Worm (Caenorhabditis elegans) whole organism, L4 larva: ENCODE measurements around the gene Y102A11A.1.

Experiments
- D1046.2 ChIP-seq: fragments of 200-800 bp; sonication (Bioruptor generic); IDR thresholded peaks from 2 replicates; pipeline ENCODE4 v1.3.6; 2022; ENCODE audit warnings: missing genetic modification characterization, missing compliant biosample characterization
- F10B5.3 ChIP-seq: sonication (generic microtip); optimal IDR thresholded peaks from 2 replicates; lab custom pipeline; 2016; ENCODE audit warnings: mild to moderate bottlenecking, missing genetic modification characterization, missing compliant biosample characterization
- F26F4.8 ChIP-seq: fragments of 200-800 bp; sonication (Bioruptor generic); conservative IDR thresholded peaks from 2 replicates; pipeline ENCODE4 v1.3.6; 2022; ENCODE audit warnings: missing genetic modification characterization, missing compliant biosample characterization
- Y105C5A.15 ChIP-seq: fragments of 200-800 bp; sonication (Bioruptor generic); IDR thresholded peaks from 2 replicates; pipeline ENCODE4 v1.3.6; 2022; ENCODE audit warnings: missing genetic modification characterization, missing compliant biosample characterization
- Y48G9A.11 ChIP-seq: fragments of 200-800 bp; sonication (Bioruptor generic); IDR thresholded peaks from 2 replicates; pipeline ENCODE4 v1.3.6; 2022; ENCODE audit warnings: missing genetic modification reagents, missing genetic modification characterization, missing compliant biosample characterization
- Y5F2A.4 ChIP-seq: fragments of 200-800 bp; sonication (Bioruptor generic); optimal IDR thresholded peaks from 2 replicates; lab custom pipeline; 2018; ENCODE audit warnings: mild to moderate bottlenecking, missing genetic modification characterization, missing compliant biosample characterization
- ZK337.2 ChIP-seq: fragments of 200-800 bp; sonication (Bioruptor generic); IDR thresholded peaks from 2 replicates; pipeline ENCODE4 v1.3.6; 2022; ENCODE audit warnings: missing genetic modification reagents, missing genetic modification characterization, missing compliant biosample characterization
- aha-1 ChIP-seq: fragments of 150-350 bp; peaks from one replicate; lab custom pipeline; 2014; ENCODE audit warnings: missing biosample characterization, missing genetic modification characterization
- ama-1 ChIP-seq: fragments of 150-350 bp; optimal IDR thresholded peaks from 2 replicates; lab custom pipeline; 2014; ENCODE audit warnings: inconsistent platforms, mixed read lengths
- ceh-28 ChIP-seq: fragments of 150-350 bp; optimal IDR thresholded peaks from 2 replicates; lab custom pipeline; 2014; ENCODE audit warnings: missing biosample characterization, missing genetic modification reagents, missing genetic modification characterization
- ceh-32 ChIP-seq: sonication (generic microtip); optimal IDR thresholded peaks from 2 replicates; lab custom pipeline; 2016; ENCODE audit warnings: mild to moderate bottlenecking, missing genetic modification characterization, missing compliant biosample characterization; ENCODE audit not compliant: poor library complexity
- ceh-62 ChIP-seq: sonication (generic microtip); optimal IDR thresholded peaks from 2 replicates; lab custom pipeline; 2017; ENCODE audit warnings: missing biosample characterization, missing genetic modification characterization
- ces-1 ChIP-seq: fragments of 150-350 bp; sonication (generic microtip); optimal IDR thresholded peaks from 4 replicates; lab custom pipeline; 2014; ENCODE audit warnings: missing biosample characterization, missing genetic modification reagents, missing genetic modification characterization
- ctbp-1 ChIP-seq: fragments of 200-800 bp; sonication (Bioruptor generic); IDR thresholded peaks from 2 replicates; pipeline ENCODE4 v1.3.6; 2022; ENCODE audit warnings: missing genetic modification reagents, missing genetic modification characterization, missing compliant biosample characterization
- daf-16 ChIP-seq, 3 experiments: sonication (generic microtip); optimal IDR thresholded peaks; 2 replicates each; lab custom pipeline; 2016 to 2017; ENCODE audit warnings: missing genetic modification characterization in 3 of 3, missing genetic modification reagents in 3 of 3, mild to moderate bottlenecking in 2 of 3, missing compliant biosample characterization in 2 of 3, missing biosample characterization in 1 of 3, moderate library complexity in 1 of 3
- daf-8 ChIP-seq: fragments of 200-800 bp; sonication (Bioruptor generic); IDR thresholded peaks from 2 replicates; pipeline ENCODE4 v1.3.6; 2022; ENCODE audit warnings: missing genetic modification characterization, missing compliant biosample characterization
- dmd-8 ChIP-seq: fragments of 200-800 bp; sonication (Bioruptor generic); IDR thresholded peaks from 2 replicates; pipeline ENCODE4 v1.3.6; 2022; ENCODE audit warnings: missing genetic modification characterization, missing compliant biosample characterization
- dpl-1 ChIP-seq: fragments of 150-350 bp; optimal IDR thresholded peaks from 2 replicates; lab custom pipeline; 2014; ENCODE audit warnings: missing biosample characterization, missing genetic modification reagents, missing genetic modification characterization
- egl-27 ChIP-seq: sonication (generic microtip); optimal IDR thresholded peaks from 3 replicates; lab custom pipeline; 2017; ENCODE audit warnings: missing biosample characterization, missing genetic modification reagents, missing genetic modification characterization
- gei-8 ChIP-seq: fragments of 200-800 bp; sonication (Bioruptor generic); optimal IDR thresholded peaks from 2 replicates; lab custom pipeline; 2018; ENCODE audit warnings: mild to moderate bottlenecking, missing genetic modification characterization, missing compliant biosample characterization
- hif-1 ChIP-seq, 2 experiments: sonication (generic microtip); optimal IDR thresholded peaks; 2 replicates each; lab custom pipeline; 2016 to 2017; ENCODE audit warnings: missing compliant biosample characterization in 2 of 2, missing genetic modification characterization in 2 of 2, missing genetic modification reagents in 2 of 2, missing genotype in 2 of 2, mild to moderate bottlenecking in 1 of 2
- hlh-11 ChIP-seq: fragments of 200-800 bp; sonication (Bioruptor generic); optimal IDR thresholded peaks from 2 replicates; lab custom pipeline; 2018; ENCODE audit warnings: mild to moderate bottlenecking, missing genetic modification characterization, missing compliant biosample characterization
- lin-1 ChIP-seq: fragments of 200-800 bp; sonication (Bioruptor generic); IDR thresholded peaks from 2 replicates; pipeline ENCODE4 v1.3.6; 2022; ENCODE audit warnings: missing genetic modification reagents, missing genetic modification characterization, missing compliant biosample characterization
- lin-13 ChIP-seq: fragments of 150-350 bp; optimal IDR thresholded peaks from 2 replicates; lab custom pipeline; 2014; ENCODE audit warnings: missing biosample characterization, missing genetic modification reagents, missing genetic modification characterization
- lin-38 ChIP-seq: fragments of 200-800 bp; sonication (Bioruptor generic); IDR thresholded peaks from 2 replicates; pipeline ENCODE4 v1.3.6; 2022; ENCODE audit warnings: missing genetic modification reagents, missing genetic modification characterization, missing compliant biosample characterization
- lin-39 ChIP-seq: fragments of 150-350 bp; optimal IDR thresholded peaks from 2 replicates; lab custom pipeline; 2014; ENCODE audit warnings: missing biosample characterization, missing genetic modification reagents, missing genetic modification characterization
- lir-3 ChIP-seq: sonication (generic microtip); optimal IDR thresholded peaks from 2 replicates; lab custom pipeline; 2016; ENCODE audit warnings: mild to moderate bottlenecking, missing genetic modification characterization, missing compliant biosample characterization
- mdl-1 ChIP-seq, 2 experiments: fragments of 150-350 bp in 1 of 2; sonication (generic microtip) in 1 of 2; optimal IDR thresholded peaks; 2 replicates each; lab custom pipeline; 2014 to 2017; ENCODE audit warnings: missing biosample characterization in 2 of 2, missing genetic modification characterization in 2 of 2
- mes-2 ChIP-seq: sonication (generic microtip); optimal IDR thresholded peaks from 2 replicates; lab custom pipeline; 2016; ENCODE audit warnings: missing genotype, mild to moderate bottlenecking, missing genetic modification characterization, missing compliant biosample characterization; ENCODE audit not compliant: poor library complexity, severe bottlenecking
- mxl-2 ChIP-seq: fragments of 200-800 bp; sonication (Bioruptor generic); conservative IDR thresholded peaks from 2 replicates; pipeline ENCODE4 v1.3.6; 2022; ENCODE audit warnings: missing genetic modification reagents, missing genetic modification characterization, missing compliant biosample characterization
- nhr-102 ChIP-seq: sonication (generic microtip); optimal IDR thresholded peaks from 2 replicates; lab custom pipeline; 2016; ENCODE audit warnings: mild to moderate bottlenecking, missing genetic modification characterization, moderate library complexity, missing compliant biosample characterization
- nhr-237 ChIP-seq: sonication (generic microtip); optimal IDR thresholded peaks from 2 replicates; lab custom pipeline; 2017; ENCODE audit warnings: missing biosample characterization, missing genetic modification characterization
- nhr-25 ChIP-seq: sonication (generic microtip); optimal IDR thresholded peaks from 2 replicates; lab custom pipeline; 2017; ENCODE audit warnings: missing genetic modification characterization, mild to moderate bottlenecking, missing compliant biosample characterization, antibody characterized with exemption, moderate library complexity, borderline replicate concordance; ENCODE audit not compliant: insufficient read depth
- nhr-41 ChIP-seq: fragments of 200-800 bp; sonication (Bioruptor generic); IDR thresholded peaks from 2 replicates; pipeline ENCODE4 v1.3.6; 2022; ENCODE audit warnings: missing genetic modification reagents, missing genetic modification characterization, missing compliant biosample characterization
- nhr-48 ChIP-seq: sonication (generic microtip); optimal IDR thresholded peaks from 2 replicates; lab custom pipeline; 2016; ENCODE audit warnings: mild to moderate bottlenecking, missing genetic modification characterization, missing compliant biosample characterization
- nhr-76 ChIP-seq: fragments of 150-350 bp; optimal IDR thresholded peaks from 2 replicates; lab custom pipeline; 2014; ENCODE audit warnings: missing biosample characterization, missing genetic modification characterization
- nhr-77 ChIP-seq: fragments of 150-350 bp; optimal IDR thresholded peaks from 2 replicates; lab custom pipeline; 2014; ENCODE audit warnings: missing biosample characterization, missing genetic modification characterization
- saeg-2 ChIP-seq: fragments of 200-800 bp; sonication (Bioruptor generic); IDR thresholded peaks from 2 replicates; pipeline ENCODE4 v1.3.6; 2022; ENCODE audit warnings: missing genetic modification reagents, missing genetic modification characterization, missing compliant biosample characterization
- set-16 ChIP-seq: fragments of 200-800 bp; sonication (Bioruptor generic); IDR thresholded peaks from 2 replicates; pipeline ENCODE4 v1.3.6; 2022; ENCODE audit warnings: missing genetic modification reagents, missing genetic modification characterization, missing compliant biosample characterization
- skn-1 ChIP-seq: fragments of 150-350 bp; optimal IDR thresholded peaks from 2 replicates; lab custom pipeline; 2014; ENCODE audit warnings: missing biosample characterization, missing genetic modification characterization
- snpc-1.2 ChIP-seq: fragments of 200-800 bp; sonication (Bioruptor generic); IDR thresholded peaks from 2 replicates; pipeline ENCODE4 v1.3.6; 2022; ENCODE audit warnings: missing genetic modification reagents, missing genetic modification characterization, missing compliant biosample characterization
- snpc-4 ChIP-seq: fragments of 150-350 bp; optimal IDR thresholded peaks from 2 replicates; lab custom pipeline; 2014; ENCODE audit warnings: missing biosample characterization, missing genetic modification characterization
- spr-1 ChIP-seq: sonication (generic microtip); optimal IDR thresholded peaks from 2 replicates; lab custom pipeline; 2016; ENCODE audit warnings: mild to moderate bottlenecking, missing genetic modification characterization, missing compliant biosample characterization
- spr-3 ChIP-seq: fragments of 200-800 bp; sonication (Bioruptor generic); optimal IDR thresholded peaks from 2 replicates; lab custom pipeline; 2018; ENCODE audit warnings: mild to moderate bottlenecking, missing genetic modification characterization, missing compliant biosample characterization
- unc-130 ChIP-seq: sonication (generic microtip); optimal IDR thresholded peaks from 2 replicates; lab custom pipeline; 2016; ENCODE audit warnings: missing genetic modification reagents, missing genetic modification characterization, missing compliant biosample characterization
- unc-39 ChIP-seq: sonication (generic microtip); optimal IDR thresholded peaks from 2 replicates; lab custom pipeline; 2017; ENCODE audit warnings: missing biosample characterization, missing genetic modification characterization
- unc-62 ChIP-seq, 3 experiments: fragments of 150-350 bp in 1 of 3; sonication (generic microtip); optimal IDR thresholded peaks in 2 of 3; peaks in 1 of 3; 1 replicate in 1 of 3; 2 replicates in 2 of 3; lab custom pipeline; 2014 to 2017; ENCODE audit warnings: missing biosample characterization in 3 of 3, missing genetic modification characterization in 3 of 3, missing genetic modification reagents in 3 of 3, missing genotype in 1 of 3
- zag-1 ChIP-seq: fragments of 150-350 bp; optimal IDR thresholded peaks from 2 replicates; lab custom pipeline; 2014; ENCODE audit warnings: missing biosample characterization, missing genetic modification characterization
- zfp-3 ChIP-seq: fragments of 200-800 bp; sonication (Bioruptor generic); conservative IDR thresholded peaks from 2 replicates; pipeline ENCODE4 v1.3.6; 2022; ENCODE audit warnings: missing genetic modification reagents, missing genetic modification characterization, missing compliant biosample characterization
- zip-2 ChIP-seq: fragments of 150-350 bp; optimal IDR thresholded peaks from 2 replicates; lab custom pipeline; 2014; ENCODE audit warnings: missing biosample characterization, missing genetic modification characterization
- ztf-7 ChIP-seq: fragments of 150-350 bp; optimal IDR thresholded peaks from 2 replicates; lab custom pipeline; 2014; ENCODE audit warnings: missing biosample characterization, missing genetic modification characterization

The Y102A11A.1 gene

ce11 chrX:2090493-2090892, 38.9 kb downstream of the Y102A11A.1 start (continued):
- TF ChIP-seq mes-2 (tag; lab: Kevin White, UChicago) (peak; percentile 39), ama-1 (lab: Kevin White, UChicago) (no peak), skn-1 (tag; lab: Kevin White, UChicago) (no peak), unc-39 (tag; lab: Kevin White, UChicago) (no peak), lir-3 (no peak), ceh-32 (tag; lab: Kevin White, UChicago) (no peak), zip-2 (tag; lab: Kevin White, UChicago) (no peak), ctbp-1 (GFP tag; lab: Robert Waterston, UW) (no peak), ztf-7 (tag; lab: Kevin White, UChicago) (no peak), zag-1 (tag; lab: Kevin White, UChicago) (no peak), dmd-8 (no peak), egl-27 (tag; lab: Kevin White, UChicago) (no peak), ceh-28 (tag; lab: Kevin White, UChicago) (no peak), hif-1 (tag; optimal IDR thresholded peaks at IDR 0.05; lab: Kevin White, UChicago) (no peak), nhr-41 (GFP tag; lab: Robert Waterston, UW) (no peak), nhr-25 (tag; lab: Kevin White, UChicago) (no peak), F10B5.3 (no peak), set-16 (no peak), Y48G9A.11 (GFP tag; lab: Robert Waterston, UW) (no peak), ceh-62 (tag; lab: Kevin White, UChicago) (no peak), lin-38 (GFP tag; lab: Robert Waterston, UW) (no peak), D1046.2 (GFP tag; lab: Robert Waterston, UW) (no peak), daf-8 (GFP tag; lab: Robert Waterston, UW) (no peak), aha-1 (tag; lab: Kevin White, UChicago) (peak; percentile 91), gei-8 (GFP tag; lab: Kevin White, UChicago) (no peak), nhr-102 (tag; lab: Kevin White, UChicago) (no peak), nhr-48 (tag; lab: Kevin White, UChicago) (no peak), mxl-2 (GFP tag; lab: Robert Waterston, UW) (no peak), snpc-4 (tag; lab: Kevin White, UChicago) (no peak), zfp-3 (GFP tag; lab: Robert Waterston, UW) (no peak), saeg-2 (GFP tag; lab: Robert Waterston, UW) (no peak), dpl-1 (GFP tag; lab: Kevin White, UChicago) (no peak), unc-62 (GFP tag; optimal IDR thresholded peaks at IDR 0.05 in 1 of 2; lab: Kevin White, UChicago) (no peak), unc-62 (tag; optimal IDR thresholded peaks at IDR 0.05; lab: Kevin White, UChicago) (no peak), F26F4.8 (GFP tag; lab: Robert Waterston, UW) (no peak), mdl-1 (tag; optimal IDR thresholded peaks at IDR 0.05; lab: Kevin White, UChicago) (peak in 1 of 2 experiments; percentile 15), lin-13 (GFP tag; lab: Kevin White, UChicago) (no peak), spr-3 (no peak), Y105C5A.15 (GFP tag; lab: Robert Waterston, UW) (no peak), nhr-77 (tag; lab: Kevin White, UChicago) (no peak), ces-1 (no peak), lin-1 (GFP tag; lab: Robert Waterston, UW) (no peak), ZK337.2 (GFP tag; lab: Robert Waterston, UW) (no peak), daf-16 (GFP tag; optimal IDR thresholded peaks at IDR 0.05; lab: Kevin White, UChicago) (no peak), daf-16 (tag; optimal IDR thresholded peaks at IDR 0.05; lab: Kevin White, UChicago) (peak; percentile 94), snpc-1.2 (no peak), unc-130 (GFP tag; lab: Kevin White, UChicago) (no peak), hlh-11 (tag; lab: Kevin White, UChicago) (peak; percentile 68), nhr-76 (tag; lab: Kevin White, UChicago) (no peak), lin-39 (tag; lab: Kevin White, UChicago) (no peak), Y5F2A.4 (GFP tag; lab: Kevin White, UChicago) (no peak), nhr-237 (tag; lab: Kevin White, UChicago) (no peak), spr-1 (tag; lab: Kevin White, UChicago) (no peak)
